Worm (Caenorhabditis elegans) whole organism, midembryonic: ENCODE measurements around the gene ZK287.7.

ENCODE experiments used
- T22C8.4 ChIP-seq: fragments of 200-800 bp; sonication (Bioruptor generic); IDR thresholded peaks from 2 replicates; pipeline ENCODE4 v1.3.6; 2022; ENCODE audit warnings: missing genetic modification characterization, missing compliant biosample characterization
- flt-1 ChIP-seq: fragments of 200-800 bp; sonication (Bioruptor generic); IDR thresholded peaks from 2 replicates; pipeline ENCODE4 v1.3.6; 2022; ENCODE audit warnings: missing genetic modification characterization, missing compliant biosample characterization
- ref-1 ChIP-seq: fragments of 200-800 bp; sonication (Bioruptor generic); conservative IDR thresholded peaks from 2 replicates; pipeline ENCODE4 v1.3.6; 2022; ENCODE audit warnings: missing genetic modification reagents, missing genetic modification characterization, missing compliant biosample characterization
- tab-1 ChIP-seq: fragments of 200-800 bp; sonication (Bioruptor generic); IDR thresholded peaks from 2 replicates; pipeline ENCODE4 v1.3.6; 2022; ENCODE audit warnings: missing genetic modification characterization, missing compliant biosample characterization

DNA sequence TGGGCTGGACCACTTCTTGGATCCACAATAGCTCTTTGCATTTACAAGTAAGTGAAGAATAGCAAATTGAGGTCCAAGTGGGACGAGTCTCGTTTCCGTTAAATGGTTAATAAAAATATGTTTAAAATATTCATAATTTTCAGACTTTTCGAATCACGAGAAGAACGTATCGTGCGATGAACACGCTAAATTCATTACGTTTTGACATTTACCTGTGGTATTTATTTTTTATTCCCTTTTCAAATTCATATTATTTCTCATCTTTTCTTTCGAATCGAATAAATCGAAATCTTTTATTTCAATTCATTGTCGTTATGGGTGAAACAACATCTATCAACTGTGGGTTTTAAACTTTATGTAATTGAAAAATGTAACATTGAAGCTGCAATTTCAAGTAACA lies 46.5 kb downstream of the ZK287.7 start, which contains the start of gene marc-1:
- TF ChIP-seq tab-1 (GFP tag; lab: Robert Waterston, UW) (no peak), flt-1 (GFP tag; lab: Robert Waterston, UW) (no peak), ref-1 (GFP tag; lab: Robert Waterston, UW) (no peak), T22C8.4 (no peak)
